Fruit fly (Drosophila melanogaster): ENCODE data around the gene nAChRbeta1.

DNA sequence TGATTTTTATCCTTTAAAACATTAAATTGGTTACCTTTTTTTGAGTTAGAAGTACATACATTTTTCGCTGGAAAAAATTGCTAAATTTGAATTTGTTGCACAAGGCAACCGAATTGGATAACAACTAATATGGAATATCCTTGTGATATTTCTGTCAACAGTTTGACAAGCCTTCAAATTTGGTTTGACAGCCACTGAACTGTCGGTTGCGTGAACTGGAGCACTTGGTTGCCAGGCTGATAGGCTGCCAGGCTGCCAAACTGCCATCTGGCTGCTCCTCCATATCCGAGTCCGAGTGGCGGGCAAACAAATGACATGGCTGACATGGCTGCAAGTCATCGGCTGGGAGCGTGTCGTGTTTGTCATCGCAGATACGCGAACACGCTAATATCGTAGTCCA, 27.9 kb upstream of the nAChRbeta1 start:
- TF ChIP-seq CG8478 (optimal IDR thresholded peaks at IDR 0.05) (no peak), Dll (optimal IDR thresholded peaks at IDR 0.05) (no peak), psq (optimal IDR thresholded peaks at IDR 0.05) (no peak), pan (optimal IDR thresholded peaks at IDR 0.05) (no peak)

All from whole organism.